Worm (Caenorhabditis elegans) whole organism, L2 larva: ENCODE data around the gene irld-11.

Source experiments
- C34F6.9 ChIP-seq: fragments of 150-350 bp; optimal IDR thresholded peaks from 2 replicates; lab custom pipeline; 2014; ENCODE audit warnings: missing biosample characterization, missing genetic modification characterization
- F13H6.1 ChIP-seq: sonication (generic microtip); optimal IDR thresholded peaks from 2 replicates; lab custom pipeline; 2016; ENCODE audit warnings: missing genetic modification characterization, missing compliant biosample characterization
- R02D3.7 ChIP-seq: fragments of 150-350 bp; optimal IDR thresholded peaks from 2 replicates; lab custom pipeline; 2014; ENCODE audit warnings: missing biosample characterization, missing genetic modification characterization
- ZK546.5 ChIP-seq: sonication (generic microtip); optimal IDR thresholded peaks from 2 replicates; lab custom pipeline; 2017; ENCODE audit warnings: missing biosample characterization, missing genetic modification characterization
- alr-1 ChIP-seq: fragments of 150-350 bp; optimal IDR thresholded peaks from 2 replicates; lab custom pipeline; 2014; ENCODE audit warnings: missing biosample characterization, missing genetic modification characterization
- aly-2 ChIP-seq: fragments of 150-350 bp; optimal IDR thresholded peaks from 2 replicates; lab custom pipeline; 2014; ENCODE audit warnings: missing biosample characterization, missing genetic modification characterization
- ama-1 ChIP-seq: fragments of 150-350 bp; optimal IDR thresholded peaks from 2 replicates; lab custom pipeline; 2018; ENCODE audit warnings: inconsistent platforms
- ceh-16 ChIP-seq: fragments of 150-350 bp; optimal IDR thresholded peaks from 2 replicates; lab custom pipeline; 2014; ENCODE audit warnings: missing biosample characterization, missing genetic modification characterization
- ceh-82 ChIP-seq: fragments of 150-350 bp; optimal IDR thresholded peaks from 2 replicates; lab custom pipeline; 2014; ENCODE audit warnings: missing biosample characterization, missing genetic modification characterization
- crh-2 ChIP-seq: sonication (generic microtip); optimal IDR thresholded peaks from 2 replicates; lab custom pipeline; 2017; ENCODE audit warnings: missing biosample characterization, missing genetic modification characterization
- dmd-4 ChIP-seq: sonication (generic microtip); optimal IDR thresholded peaks from 2 replicates; lab custom pipeline; 2017; ENCODE audit warnings: missing biosample characterization, missing genetic modification characterization
- elt-1 ChIP-seq: fragments of 150-350 bp; optimal IDR thresholded peaks from 2 replicates; lab custom pipeline; 2014; ENCODE audit warnings: missing biosample characterization, missing genetic modification characterization
- elt-3 ChIP-seq: sonication (generic microtip); optimal IDR thresholded peaks from 2 replicates; lab custom pipeline; 2017; ENCODE audit warnings: missing biosample characterization, missing genetic modification characterization
- gmeb-1 ChIP-seq: fragments of 150-350 bp; optimal IDR thresholded peaks from 2 replicates; lab custom pipeline; 2014; ENCODE audit warnings: missing biosample characterization, missing genetic modification characterization
- lin-11 ChIP-seq: fragments of 150-350 bp; sonication (generic microtip); optimal IDR thresholded peaks from 2 replicates; lab custom pipeline; 2014; ENCODE audit warnings: missing biosample characterization, missing genetic modification characterization, inconsistent platforms, mixed read lengths
- lin-39 ChIP-seq: fragments of 150-350 bp; optimal IDR thresholded peaks from 2 replicates; lab custom pipeline; 2014; ENCODE audit warnings: missing biosample characterization, missing genetic modification reagents, missing genetic modification characterization
- mab-5 ChIP-seq: fragments of 150-350 bp; optimal IDR thresholded peaks from 2 replicates; lab custom pipeline; 2014; ENCODE audit warnings: missing biosample characterization, missing genetic modification characterization
- mbf-1 ChIP-seq: sonication (generic microtip); optimal IDR thresholded peaks from 2 replicates; lab custom pipeline; 2017; ENCODE audit warnings: missing biosample characterization, missing genetic modification characterization
- mdl-1 ChIP-seq, 2 experiments: fragments of 150-350 bp in 1 of 2; sonication (generic microtip) in 1 of 2; optimal IDR thresholded peaks; 2 replicates each; lab custom pipeline; 2017; ENCODE audit warnings: missing biosample characterization in 2 of 2, missing genetic modification characterization in 2 of 2
- nhr-10 ChIP-seq: sonication (generic microtip); optimal IDR thresholded peaks from 2 replicates; lab custom pipeline; 2017; ENCODE audit warnings: missing biosample characterization, missing genetic modification characterization
- nhr-11 ChIP-seq: fragments of 150-350 bp; optimal IDR thresholded peaks from 2 replicates; lab custom pipeline; 2014; ENCODE audit warnings: missing biosample characterization, missing genetic modification characterization
- nhr-12 ChIP-seq: fragments of 150-350 bp; optimal IDR thresholded peaks from 2 replicates; lab custom pipeline; 2014; ENCODE audit warnings: missing biosample characterization, missing genetic modification characterization
- nhr-129 ChIP-seq: fragments of 150-350 bp; optimal IDR thresholded peaks from 2 replicates; lab custom pipeline; 2014; ENCODE audit warnings: missing biosample characterization, missing genetic modification characterization
- nhr-23 ChIP-seq: fragments of 150-350 bp; optimal IDR thresholded peaks from 2 replicates; lab custom pipeline; 2014; ENCODE audit warnings: missing biosample characterization, missing genetic modification reagents, missing genetic modification characterization
- nhr-237 ChIP-seq: fragments of 150-350 bp; optimal IDR thresholded peaks from 2 replicates; lab custom pipeline; 2014; ENCODE audit warnings: missing biosample characterization, missing genetic modification characterization
- nhr-25 ChIP-seq: fragments of 150-350 bp; sonication (generic microtip); optimal IDR thresholded peaks from 3 replicates; lab custom pipeline; 2014; ENCODE audit warnings: missing biosample characterization, missing genetic modification characterization
- nhr-6 ChIP-seq: fragments of 150-350 bp; optimal IDR thresholded peaks from 2 replicates; lab custom pipeline; 2014; ENCODE audit warnings: missing biosample characterization, missing genetic modification characterization
- nhr-77 ChIP-seq: fragments of 150-350 bp; optimal IDR thresholded peaks from 2 replicates; lab custom pipeline; 2014; ENCODE audit warnings: missing biosample characterization, missing genetic modification characterization
- peb-1 ChIP-seq: fragments of 150-350 bp; optimal IDR thresholded peaks from 2 replicates; lab custom pipeline; 2014; ENCODE audit warnings: missing biosample characterization, missing genetic modification characterization
- sem-4 ChIP-seq: fragments of 150-350 bp; optimal IDR thresholded peaks from 2 replicates; lab custom pipeline; 2014; ENCODE audit warnings: missing biosample characterization, missing genetic modification reagents, missing genetic modification characterization
- skn-1 ChIP-seq: sonication (generic microtip); optimal IDR thresholded peaks from 2 replicates; lab custom pipeline; 2017; ENCODE audit warnings: missing biosample characterization, missing genetic modification characterization
- sma-3 ChIP-seq: sonication (generic microtip); optimal IDR thresholded peaks from 2 replicates; lab custom pipeline; 2016; ENCODE audit warnings: missing genetic modification reagents, missing genetic modification characterization, missing compliant biosample characterization
- sma-9 ChIP-seq, 2 experiments: fragments of 150-350 bp in 1 of 2; sonication (generic microtip) in 1 of 2; optimal IDR thresholded peaks; 2 replicates each; lab custom pipeline; 2014 to 2016; ENCODE audit warnings: missing genetic modification characterization in 2 of 2, mild to moderate bottlenecking in 1 of 2, missing biosample characterization in 1 of 2, missing compliant biosample characterization in 1 of 2, missing genetic modification reagents in 1 of 2, moderate library complexity in 1 of 2
- snpc-4 ChIP-seq: fragments of 150-350 bp; optimal IDR thresholded peaks from 2 replicates; lab custom pipeline; 2014; ENCODE audit warnings: missing biosample characterization, missing genetic modification characterization
- unc-39 ChIP-seq: fragments of 150-350 bp; optimal IDR thresholded peaks from 2 replicates; lab custom pipeline; 2014; ENCODE audit warnings: missing biosample characterization, missing genetic modification characterization
- unc-62 ChIP-seq: fragments of 150-350 bp; optimal IDR thresholded peaks from 2 replicates; lab custom pipeline; 2014; ENCODE audit warnings: missing biosample characterization, missing genetic modification reagents, missing genetic modification characterization
- zag-1 ChIP-seq: fragments of 150-350 bp; optimal IDR thresholded peaks from 2 replicates; lab custom pipeline; 2014; ENCODE audit warnings: missing biosample characterization, missing genetic modification characterization
- ztf-11 ChIP-seq: sonication (generic microtip); optimal IDR thresholded peaks from 2 replicates; lab custom pipeline; 2017; ENCODE audit warnings: missing biosample characterization, missing genetic modification characterization

irld-11 gene

DNA sequence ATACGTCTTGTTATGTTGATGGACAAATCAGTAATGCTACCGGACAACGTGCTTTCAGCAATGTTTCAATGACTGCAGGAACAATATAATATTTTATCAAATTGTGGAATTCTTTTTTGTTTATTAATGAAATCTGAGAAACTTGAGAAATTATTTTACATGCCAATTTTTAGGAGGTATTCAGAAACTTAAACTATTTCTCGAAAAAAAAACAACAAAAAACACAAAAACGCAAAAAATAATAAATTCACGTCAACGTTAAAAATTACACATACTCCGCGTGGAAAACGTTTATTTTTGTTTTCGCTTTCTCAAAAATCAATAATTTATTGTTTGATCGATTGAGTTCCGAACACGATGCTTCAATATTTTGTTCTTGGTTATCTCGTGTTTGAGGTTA, 12.7 kb upstream of the irld-11 start, which contains the start of gene Y46H3D.1:
Gene Y46H3D.1 (plus strand): TSS at position 301 of the 400 bp plus-strand sequence.
- no peak for TF ChIP-seq F13H6.1 (tag; lab: Kevin White, UChicago)
- no peak for TF ChIP-seq nhr-12 (tag; lab: Kevin White, UChicago)
- TF ChIP-seq nhr-237 (tag; lab: Kevin White, UChicago), result no peak
- no peak for TF ChIP-seq lin-11 (tag; lab: Kevin White, UChicago)
- no peak for TF ChIP-seq ceh-82 (tag; lab: Kevin White, UChicago)
- TF ChIP-seq sma-3 (GFP tag; lab: Kevin White, UChicago), result no peak
- no peak for TF ChIP-seq nhr-77 (tag; lab: Kevin White, UChicago)
- no peak for TF ChIP-seq mab-5 (tag; lab: Kevin White, UChicago)
- no peak for TF ChIP-seq nhr-10 (tag; lab: Kevin White, UChicago)
- TF ChIP-seq ZK546.5 (tag; lab: Kevin White, UChicago), result no peak
- no peak for TF ChIP-seq nhr-129 (tag; lab: Kevin White, UChicago)

ce11 chrV:1642768-1643167, 12.2 kb upstream of the irld-11 start:
- TF ChIP-seq ama-1 (lab: Kevin White, UChicago) (no peak), ceh-16 (tag; lab: Kevin White, UChicago) (no peak), ZK546.5 (tag; lab: Kevin White, UChicago) (no peak), dmd-4 (tag; lab: Kevin White, UChicago) (no peak), C34F6.9 (tag; lab: Kevin White, UChicago) (no peak), R02D3.7 (tag; lab: Kevin White, UChicago) (no peak), lin-11 (tag; lab: Kevin White, UChicago) (no peak), aly-2 (tag; lab: Kevin White, UChicago) (no peak), crh-2 (tag; lab: Kevin White, UChicago) (no peak), nhr-12 (tag; lab: Kevin White, UChicago) (no peak), lin-39 (tag; lab: Kevin White, UChicago) (no peak), skn-1 (tag; lab: Kevin White, UChicago) (no peak), nhr-11 (tag; lab: Kevin White, UChicago) (no peak), elt-1 (tag; lab: Kevin White, UChicago) (no peak), sem-4 (tag; lab: Kevin White, UChicago) (no peak)

DNA sequence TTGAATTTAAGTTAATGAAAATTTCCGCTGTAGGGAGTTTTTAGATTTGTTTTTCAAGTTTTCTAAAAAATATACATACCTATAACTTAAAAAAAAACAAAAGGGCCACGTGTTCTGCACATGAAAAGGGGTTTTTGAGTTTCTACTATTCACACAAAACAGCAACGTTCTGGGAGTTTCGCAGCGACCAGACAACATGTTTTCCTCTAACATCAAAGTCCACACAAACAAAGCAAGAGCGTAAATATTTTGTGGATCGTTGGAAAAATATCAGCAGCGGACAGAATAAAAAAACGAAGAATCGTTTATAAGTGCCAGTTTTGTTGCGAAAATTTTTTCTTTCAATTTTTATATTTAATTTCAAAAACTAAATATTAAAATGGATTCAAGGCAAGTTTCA, 11.1 kb upstream of the irld-11 start, which contains the start of gene alh-2:
Gene alh-2 (plus strand): TSS at position 284 of the 400 bp plus-strand sequence.
- no peak for TF ChIP-seq nhr-25
- no peak for TF ChIP-seq gmeb-1 (tag; lab: Kevin White, UChicago)
- no peak for TF ChIP-seq snpc-4 (tag; lab: Kevin White, UChicago)
- TF ChIP-seq sem-4 (tag; lab: Kevin White, UChicago), result no peak
- TF ChIP-seq ztf-11, result no peak
- no peak for TF ChIP-seq mbf-1 (tag; lab: Kevin White, UChicago)
- no peak for TF ChIP-seq sma-9 (GFP tag; optimal IDR thresholded peaks at IDR 0.05; lab: Kevin White, UChicago)
- no peak for TF ChIP-seq sma-9 (tag; optimal IDR thresholded peaks at IDR 0.05; lab: Kevin White, UChicago)
- no peak for TF ChIP-seq mdl-1 (tag; optimal IDR thresholded peaks at IDR 0.05; lab: Kevin White, UChicago)
- TF ChIP-seq R02D3.7 (tag; lab: Kevin White, UChicago), result no peak
- TF ChIP-seq ceh-16 (tag; lab: Kevin White, UChicago), result no peak
- TF ChIP-seq F13H6.1 (tag; lab: Kevin White, UChicago), result no peak
- TF ChIP-seq zag-1, result no peak
- TF ChIP-seq nhr-12 (tag; lab: Kevin White, UChicago), result no peak
- TF ChIP-seq mab-5 (tag; lab: Kevin White, UChicago), result no peak
- no peak for TF ChIP-seq unc-62 (GFP tag; lab: Kevin White, UChicago)
- no peak for TF ChIP-seq crh-2 (tag; lab: Kevin White, UChicago)
- no peak for TF ChIP-seq elt-3 (tag; lab: Kevin White, UChicago)
- no peak for TF ChIP-seq nhr-23 (tag; lab: Kevin White, UChicago)
- TF ChIP-seq nhr-11 (tag; lab: Kevin White, UChicago), result no peak

- TF ChIP-seq alr-1 (tag; lab: Kevin White, UChicago) (no peak), nhr-6 (no peak), peb-1 (tag; lab: Kevin White, UChicago) (no peak), sem-4 (tag; lab: Kevin White, UChicago) (no peak), nhr-10 (tag; lab: Kevin White, UChicago) (no peak), unc-39 (tag; lab: Kevin White, UChicago) (no peak)
Observed at ce11 chrV:1648000-1648399, 6.9 kb upstream of the irld-11 start, which contains the start of gene irld-45. irld-45 (plus strand) TSS chrV:1648300.
